Fruit fly (Drosophila melanogaster) whole organism, pupa: ENCODE data around the gene CG7601.

ENCODE experiments used
- CG14655 ChIP-seq: fragments of 200-800 bp; sonication (Bioruptor generic); optimal IDR thresholded peaks from 3 replicates; lab custom pipeline; 2017; ENCODE audit warnings: mild to moderate bottlenecking, missing biosample characterization, missing genetic modification reagents, missing genetic modification characterization
- CG8301 ChIP-seq: fragments of 200-800 bp; sonication (Bioruptor generic); optimal IDR thresholded peaks from 2 replicates; lab custom pipeline; 2018; ENCODE audit warnings: missing biosample characterization, mild to moderate bottlenecking, missing genetic modification characterization
- CG9948 ChIP-seq: fragments of 200-800 bp; sonication (Bioruptor generic); optimal IDR thresholded peaks from 2 replicates; lab custom pipeline; 2018; ENCODE audit warnings: missing biosample characterization, mild to moderate bottlenecking, missing genetic modification characterization, moderate library complexity

DNA sequence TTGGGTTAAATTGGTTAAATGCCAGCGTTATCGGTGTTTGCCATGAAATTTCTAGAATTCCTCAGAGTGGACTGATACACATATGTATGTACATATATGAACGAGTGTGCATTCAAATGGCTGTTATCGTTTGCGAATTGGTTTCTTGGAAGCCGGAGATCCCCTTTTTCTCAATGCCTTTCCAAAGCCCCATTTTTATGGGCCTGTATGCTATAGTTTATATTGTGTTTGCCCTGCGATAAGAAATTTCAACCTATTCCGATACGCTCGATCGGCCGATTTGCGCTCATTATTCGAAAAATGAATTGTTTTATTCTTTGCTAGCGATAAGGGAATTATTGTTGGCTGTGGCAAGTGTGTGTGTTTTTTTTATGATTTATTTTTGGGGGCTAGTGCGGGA is 46.7 kb upstream of the CG7601 start:
- no peak for TF ChIP-seq CG8301 (tag; lab: Kevin White, UChicago)
- no peak for TF ChIP-seq CG9948
- TF ChIP-seq CG14655 (GFP tag; lab: Kevin White, UChicago): no peak
